Worm (Caenorhabditis elegans) whole organism, L2 larva: ENCODE data around the gene Y57A10A.5.

ENCODE experiments used
- C34F6.9 ChIP-seq: fragments of 150-350 bp; optimal IDR thresholded peaks from 2 replicates; lab custom pipeline; 2014; ENCODE audit warnings: missing biosample characterization, missing genetic modification characterization
- F13H6.1 ChIP-seq: sonication (generic microtip); optimal IDR thresholded peaks from 2 replicates; lab custom pipeline; 2016; ENCODE audit warnings: missing genetic modification characterization, missing compliant biosample characterization
- R02D3.7 ChIP-seq: fragments of 150-350 bp; optimal IDR thresholded peaks from 2 replicates; lab custom pipeline; 2014; ENCODE audit warnings: missing biosample characterization, missing genetic modification characterization
- aly-2 ChIP-seq: fragments of 150-350 bp; optimal IDR thresholded peaks from 2 replicates; lab custom pipeline; 2014; ENCODE audit warnings: missing biosample characterization, missing genetic modification characterization
- blmp-1 ChIP-seq: sonication (generic microtip); optimal IDR thresholded peaks from 2 replicates; lab custom pipeline; 2017; ENCODE audit warnings: missing genetic modification characterization, mild to moderate bottlenecking, missing compliant biosample characterization, antibody characterized with exemption, moderate library complexity; ENCODE audit not compliant: insufficient read depth
- lin-13 ChIP-seq: fragments of 150-350 bp; optimal IDR thresholded peaks from 2 replicates; lab custom pipeline; 2014; ENCODE audit warnings: missing biosample characterization, missing genetic modification reagents, missing genetic modification characterization
- mdl-1 ChIP-seq, 2 experiments: fragments of 150-350 bp in 1 of 2; sonication (generic microtip) in 1 of 2; optimal IDR thresholded peaks; 2 replicates each; lab custom pipeline; 2017; ENCODE audit warnings: missing biosample characterization in 2 of 2, missing genetic modification characterization in 2 of 2
- nhr-237 ChIP-seq: fragments of 150-350 bp; optimal IDR thresholded peaks from 2 replicates; lab custom pipeline; 2014; ENCODE audit warnings: missing biosample characterization, missing genetic modification characterization
- nhr-6 ChIP-seq: fragments of 150-350 bp; optimal IDR thresholded peaks from 2 replicates; lab custom pipeline; 2014; ENCODE audit warnings: missing biosample characterization, missing genetic modification characterization
- sem-4 ChIP-seq: fragments of 150-350 bp; optimal IDR thresholded peaks from 2 replicates; lab custom pipeline; 2014; ENCODE audit warnings: missing biosample characterization, missing genetic modification reagents, missing genetic modification characterization
- skn-1 ChIP-seq: sonication (generic microtip); optimal IDR thresholded peaks from 2 replicates; lab custom pipeline; 2017; ENCODE audit warnings: missing biosample characterization, missing genetic modification characterization
- zag-1 ChIP-seq: fragments of 150-350 bp; optimal IDR thresholded peaks from 2 replicates; lab custom pipeline; 2014; ENCODE audit warnings: missing biosample characterization, missing genetic modification characterization

- TF ChIP-seq zag-1 (tag; lab: Kevin White, UChicago) (no peak), R02D3.7 (no peak), C34F6.9 (tag; lab: Kevin White, UChicago) (no peak), aly-2 (tag; lab: Kevin White, UChicago) (no peak), skn-1 (no peak), lin-13 (GFP tag; lab: Kevin White, UChicago) (no peak), sem-4 (tag; lab: Kevin White, UChicago) (no peak), mdl-1 (tag; optimal IDR thresholded peaks at IDR 0.05; lab: Kevin White, UChicago) (no peak), nhr-237 (tag; lab: Kevin White, UChicago) (no peak), nhr-6 (tag; lab: Kevin White, UChicago) (no peak), blmp-1 (no peak), F13H6.1 (tag; lab: Kevin White, UChicago) (no peak)
These were observed 30.6 kb downstream of the Y57A10A.5 start, which contains the start of gene Y57A10A.13 for ce11 chrII:12184857-12185256.
